Fruit fly (Drosophila melanogaster): Measurements from ENCODE around the gene Ptip.
A peak's percentile ranks its signal among the peaks of the same experiment; 100 is the strongest.

- peak; percentile 60 for TF ChIP-seq tj (GFP tag; optimal IDR thresholded peaks at IDR 0.05)
- no peak for TF ChIP-seq CG12768 (GFP tag; optimal IDR thresholded peaks at IDR 0.05)
- peak; percentile 63 for TF ChIP-seq bab1 (GFP tag; optimal IDR thresholded peaks at IDR 0.05)
- no peak for TF ChIP-seq kay (GFP tag; ENCODE audit: borderline replicate concordance)
- no peak for TF ChIP-seq cnc (optimal IDR thresholded peaks at IDR 0.05)
- no peak for TF ChIP-seq Crg-1 (GFP tag; optimal IDR thresholded peaks at IDR 0.05)
- no peak for TF ChIP-seq CG14711 (tag; optimal IDR thresholded peaks at IDR 0.05)
- TF ChIP-seq ovo (GFP tag; optimal IDR thresholded peaks at IDR 0.05) = no peak
- no peak for TF ChIP-seq Clk (GFP tag; optimal IDR thresholded peaks at IDR 0.05)
- no peak for TF ChIP-seq Mnt (GFP tag; optimal IDR thresholded peaks at IDR 0.05)
- TF ChIP-seq CG7101 (tag; optimal IDR thresholded peaks at IDR 0.05) = no peak
- TF ChIP-seq CG33017 (tag; optimal IDR thresholded peaks at IDR 0.05) = no peak
These were observed 42.7 kb upstream of the Ptip start, which contains the start of gene Pex1 for dm6 chr3L:14071621-14072020.
